Fruit fly (Drosophila melanogaster) whole organism, prepupa: ENCODE data around the gene CG3285.

Source experiments
- CG6854 ChIP-seq: fragments of 200-800 bp; sonication (Bioruptor generic); optimal IDR thresholded peaks from 2 replicates; lab custom pipeline; 2017; ENCODE audit warnings: missing biosample characterization, mild to moderate bottlenecking, missing genetic modification characterization
- Hr39 ChIP-seq: fragments of 200-800 bp; sonication (Bioruptor generic); optimal IDR thresholded peaks from 2 replicates; lab custom pipeline; 2016; ENCODE audit warnings: missing biosample characterization, missing genetic modification characterization
- Sox102F ChIP-seq: fragments of 200-800 bp; sonication (Bioruptor generic); optimal IDR thresholded peaks from 2 replicates; lab custom pipeline; 2016; ENCODE audit warnings: missing biosample characterization, mild to moderate bottlenecking, missing genetic modification characterization
- eg ChIP-seq: fragments of 200-800 bp; sonication (Bioruptor generic); IDR thresholded peaks from 3 replicates; pipeline ENCODE4 v1.3.6; 2022; ENCODE audit warnings: missing biosample characterization, missing genetic modification characterization

- TF ChIP-seq Hr39 (GFP tag; lab: Kevin White, UChicago): no peak
- TF ChIP-seq Sox102F (GFP tag; lab: Kevin White, UChicago): no peak
- no peak for TF ChIP-seq CG6854 (GFP tag; lab: Kevin White, UChicago)
- TF ChIP-seq eg (GFP tag; lab: Robert Waterston, UW): no peak
These were observed 25.1 kb downstream of the CG3285 start for dm6 chr2L:3355791-3356190.
